Fruit fly (Drosophila melanogaster) whole organism, pupa: ENCODE data around the gene CG12539.

ENCODE experiments used
- CG10348 ChIP-seq: fragments of 200-800 bp; sonication (Bioruptor generic); IDR thresholded peaks from 2 replicates; pipeline ENCODE4 v1.3.6; 2022; ENCODE audit warnings: missing biosample characterization, missing genetic modification characterization
- CG12605 ChIP-seq: fragments of 200-800 bp; sonication (Bioruptor generic); IDR thresholded peaks from 2 replicates; pipeline ENCODE4 v1.3.6; 2022; ENCODE audit warnings: missing biosample characterization, missing genetic modification characterization
- CG13204 ChIP-seq: fragments of 200-800 bp; sonication (Bioruptor generic); optimal IDR thresholded peaks from 2 replicates; lab custom pipeline; 2018; ENCODE audit warnings: missing biosample characterization, mild to moderate bottlenecking, missing genetic modification characterization, moderate library complexity
- CG14655 ChIP-seq: fragments of 200-800 bp; sonication (Bioruptor generic); optimal IDR thresholded peaks from 3 replicates; lab custom pipeline; 2017; ENCODE audit warnings: mild to moderate bottlenecking, missing biosample characterization, missing genetic modification reagents, missing genetic modification characterization
- CG15710 ChIP-seq: fragments of 200-800 bp; sonication (Bioruptor generic); optimal IDR thresholded peaks from 2 replicates; lab custom pipeline; 2018; ENCODE audit warnings: missing biosample characterization, mild to moderate bottlenecking, missing genetic modification characterization, moderate library complexity
- CG17806 ChIP-seq: fragments of 200-800 bp; sonication (Bioruptor generic); optimal IDR thresholded peaks from 2 replicates; lab custom pipeline; 2018; ENCODE audit warnings: missing biosample characterization, mild to moderate bottlenecking, missing genetic modification characterization, moderate library complexity
- CG32121 ChIP-seq: fragments of 200-800 bp; sonication (Bioruptor generic); IDR thresholded peaks from 2 replicates; pipeline ENCODE4 v1.3.6; 2022; ENCODE audit warnings: missing biosample characterization, missing genetic modification characterization
- CG34367 ChIP-seq: fragments of 200-800 bp; sonication (Bioruptor generic); optimal IDR thresholded peaks from 2 replicates; lab custom pipeline; 2018; ENCODE audit warnings: missing biosample characterization, mild to moderate bottlenecking, missing genetic modification characterization
- CG4496 ChIP-seq: fragments of 200-800 bp; sonication (Bioruptor generic); IDR thresholded peaks from 3 replicates; pipeline ENCODE4 v1.3.6; 2022; ENCODE audit warnings: missing biosample characterization, missing genetic modification characterization
- CG8159 ChIP-seq: fragments of 200-800 bp; sonication (Bioruptor generic); optimal IDR thresholded peaks from 3 replicates; lab custom pipeline; 2018; ENCODE audit warnings: missing biosample characterization, mild to moderate bottlenecking, missing genetic modification characterization, moderate library complexity
- CG8301 ChIP-seq: fragments of 200-800 bp; sonication (Bioruptor generic); optimal IDR thresholded peaks from 2 replicates; lab custom pipeline; 2018; ENCODE audit warnings: missing biosample characterization, mild to moderate bottlenecking, missing genetic modification characterization
- CG9948 ChIP-seq: fragments of 200-800 bp; sonication (Bioruptor generic); optimal IDR thresholded peaks from 2 replicates; lab custom pipeline; 2018; ENCODE audit warnings: missing biosample characterization, mild to moderate bottlenecking, missing genetic modification characterization, moderate library complexity
- D1 ChIP-seq: fragments of 200-800 bp; sonication (Bioruptor generic); optimal IDR thresholded peaks from 2 replicates; lab custom pipeline; 2018; ENCODE audit warnings: missing biosample characterization, mild to moderate bottlenecking, missing genetic modification characterization, moderate library complexity
- EcR ChIP-seq: fragments of 200-800 bp; sonication (Bioruptor generic); optimal IDR thresholded peaks from 3 replicates; lab custom pipeline; 2019; ENCODE audit warnings: missing biosample characterization, missing genetic modification characterization, mild to moderate bottlenecking, moderate library complexity, missing genetic modification reagents
- Ets98B ChIP-seq: fragments of 200-800 bp; sonication (Bioruptor generic); IDR thresholded peaks from 2 replicates; pipeline ENCODE4 v1.3.6; 2022; ENCODE audit warnings: missing biosample characterization, missing genetic modification characterization
- Pif1A ChIP-seq: fragments of 200-800 bp; sonication (Bioruptor generic); optimal IDR thresholded peaks from 3 replicates; lab custom pipeline; 2016; ENCODE audit warnings: missing biosample characterization, missing genetic modification characterization
- Pif1B ChIP-seq: fragments of 200-800 bp; sonication (Bioruptor generic); optimal IDR thresholded peaks from 3 replicates; lab custom pipeline; 2016; ENCODE audit warnings: missing biosample characterization, missing genetic modification characterization
- Snoo ChIP-seq: fragments of 200-800 bp; sonication (Bioruptor generic); optimal IDR thresholded peaks from 3 replicates; lab custom pipeline; 2017; ENCODE audit warnings: missing biosample characterization, mild to moderate bottlenecking, missing genetic modification characterization, inconsistent platforms
- fd96Ca ChIP-seq: fragments of 200-800 bp; sonication (Bioruptor generic); IDR thresholded peaks from 3 replicates; pipeline ENCODE4 v1.3.6; 2022; ENCODE audit warnings: missing biosample characterization, missing genetic modification characterization
- rn ChIP-seq: fragments of 200-800 bp; sonication (Bioruptor generic); IDR thresholded peaks from 2 replicates; pipeline ENCODE4 v1.3.6; 2022; ENCODE audit warnings: missing biosample characterization, missing genetic modification characterization

CG12539 gene

dm6 chrX:14802611-14803110 is 41.9 kb downstream of the CG12539 start:
- TF ChIP-seq CG8159 (tag; lab: Kevin White, UChicago) (no peak), CG17806 (tag; lab: Kevin White, UChicago) (no peak), CG14655 (GFP tag; lab: Kevin White, UChicago) (no peak), Pif1A (GFP tag; lab: Kevin White, UChicago) (no peak), EcR (no peak), D1 (no peak), CG12605 (GFP tag; lab: Robert Waterston, UW) (no peak), CG34367 (tag; lab: Kevin White, UChicago) (no peak), fd96Ca (GFP tag; lab: Robert Waterston, UW) (no peak), CG9948 (tag; lab: Kevin White, UChicago) (no peak), CG10348 (GFP tag; lab: Robert Waterston, UW) (no peak), Snoo (tag; lab: Kevin White, UChicago) (no peak), rn (GFP tag; lab: Robert Waterston, UW) (no peak), Pif1B (GFP tag; lab: Kevin White, UChicago) (no peak), CG4496 (GFP tag; lab: Robert Waterston, UW) (no peak), CG32121 (GFP tag; lab: Robert Waterston, UW) (no peak), CG13204 (GFP tag; lab: Kevin White, UChicago) (no peak), CG8301 (tag; lab: Kevin White, UChicago) (no peak), CG15710 (tag; lab: Kevin White, UChicago) (no peak), Ets98B (GFP tag; lab: Robert Waterston, UW) (no peak)
